Worm (Caenorhabditis elegans) whole organism, L2 larva: ENCODE data around the gene C56G2.9.
A peak's percentile ranks its signal among the peaks of the same experiment; 100 is the strongest.

Experiments
- C34F6.9 ChIP-seq: fragments of 150-350 bp; optimal IDR thresholded peaks from 2 replicates; lab custom pipeline; 2014; ENCODE audit warnings: missing biosample characterization, missing genetic modification characterization
- F13H6.1 ChIP-seq: sonication (generic microtip); optimal IDR thresholded peaks from 2 replicates; lab custom pipeline; 2016; ENCODE audit warnings: missing genetic modification characterization, missing compliant biosample characterization
- R02D3.7 ChIP-seq: fragments of 150-350 bp; optimal IDR thresholded peaks from 2 replicates; lab custom pipeline; 2014; ENCODE audit warnings: missing biosample characterization, missing genetic modification characterization
- Y55F3AM.14 ChIP-seq: fragments of 200-800 bp; sonication (Bioruptor generic); optimal IDR thresholded peaks from 2 replicates; lab custom pipeline; 2018; ENCODE audit warnings: mild to moderate bottlenecking, missing genetic modification characterization, missing compliant biosample characterization
- ZK546.5 ChIP-seq: sonication (generic microtip); optimal IDR thresholded peaks from 2 replicates; lab custom pipeline; 2017; ENCODE audit warnings: missing biosample characterization, missing genetic modification characterization
- alr-1 ChIP-seq: fragments of 150-350 bp; optimal IDR thresholded peaks from 2 replicates; lab custom pipeline; 2014; ENCODE audit warnings: missing biosample characterization, missing genetic modification characterization
- aly-2 ChIP-seq: fragments of 150-350 bp; optimal IDR thresholded peaks from 2 replicates; lab custom pipeline; 2014; ENCODE audit warnings: missing biosample characterization, missing genetic modification characterization
- ama-1 ChIP-seq: fragments of 150-350 bp; optimal IDR thresholded peaks from 2 replicates; lab custom pipeline; 2018; ENCODE audit warnings: inconsistent platforms
- blmp-1 ChIP-seq: sonication (generic microtip); optimal IDR thresholded peaks from 2 replicates; lab custom pipeline; 2017; ENCODE audit warnings: missing genetic modification characterization, mild to moderate bottlenecking, missing compliant biosample characterization, antibody characterized with exemption, moderate library complexity; ENCODE audit not compliant: insufficient read depth
- ceh-16 ChIP-seq: fragments of 150-350 bp; optimal IDR thresholded peaks from 2 replicates; lab custom pipeline; 2014; ENCODE audit warnings: missing biosample characterization, missing genetic modification characterization
- crh-2 ChIP-seq: sonication (generic microtip); optimal IDR thresholded peaks from 2 replicates; lab custom pipeline; 2017; ENCODE audit warnings: missing biosample characterization, missing genetic modification characterization
- egl-27 ChIP-seq: sonication (generic microtip); optimal IDR thresholded peaks from 3 replicates; lab custom pipeline; 2017; ENCODE audit warnings: missing biosample characterization, missing genetic modification reagents, missing genetic modification characterization
- elt-1 ChIP-seq: fragments of 150-350 bp; optimal IDR thresholded peaks from 2 replicates; lab custom pipeline; 2014; ENCODE audit warnings: missing biosample characterization, missing genetic modification characterization
- elt-3 ChIP-seq: sonication (generic microtip); optimal IDR thresholded peaks from 2 replicates; lab custom pipeline; 2017; ENCODE audit warnings: missing biosample characterization, missing genetic modification characterization
- fos-1 ChIP-seq: fragments of 150-350 bp; optimal IDR thresholded peaks from 2 replicates; lab custom pipeline; 2014; ENCODE audit warnings: missing biosample characterization, missing genetic modification characterization
- gmeb-1 ChIP-seq: fragments of 150-350 bp; optimal IDR thresholded peaks from 2 replicates; lab custom pipeline; 2014; ENCODE audit warnings: missing biosample characterization, missing genetic modification characterization
- lin-11 ChIP-seq: fragments of 150-350 bp; sonication (generic microtip); optimal IDR thresholded peaks from 2 replicates; lab custom pipeline; 2014; ENCODE audit warnings: missing biosample characterization, missing genetic modification characterization, inconsistent platforms, mixed read lengths
- lin-13 ChIP-seq: fragments of 150-350 bp; optimal IDR thresholded peaks from 2 replicates; lab custom pipeline; 2014; ENCODE audit warnings: missing biosample characterization, missing genetic modification reagents, missing genetic modification characterization
- lin-39 ChIP-seq: fragments of 150-350 bp; optimal IDR thresholded peaks from 2 replicates; lab custom pipeline; 2014; ENCODE audit warnings: missing biosample characterization, missing genetic modification reagents, missing genetic modification characterization
- lsy-2 ChIP-seq, 2 experiments: fragments of 150-350 bp in 1 of 2; sonication (generic microtip) in 1 of 2; optimal IDR thresholded peaks; 2 replicates each; lab custom pipeline; 2014 to 2017; ENCODE audit warnings: missing biosample characterization in 2 of 2, missing genetic modification characterization in 2 of 2
- mab-5 ChIP-seq: fragments of 150-350 bp; optimal IDR thresholded peaks from 2 replicates; lab custom pipeline; 2014; ENCODE audit warnings: missing biosample characterization, missing genetic modification characterization
- mbf-1 ChIP-seq: sonication (generic microtip); optimal IDR thresholded peaks from 2 replicates; lab custom pipeline; 2017; ENCODE audit warnings: missing biosample characterization, missing genetic modification characterization
- nhr-10 ChIP-seq: sonication (generic microtip); optimal IDR thresholded peaks from 2 replicates; lab custom pipeline; 2017; ENCODE audit warnings: missing biosample characterization, missing genetic modification characterization
- nhr-11 ChIP-seq: fragments of 150-350 bp; optimal IDR thresholded peaks from 2 replicates; lab custom pipeline; 2014; ENCODE audit warnings: missing biosample characterization, missing genetic modification characterization
- nhr-12 ChIP-seq: fragments of 150-350 bp; optimal IDR thresholded peaks from 2 replicates; lab custom pipeline; 2014; ENCODE audit warnings: missing biosample characterization, missing genetic modification characterization
- nhr-129 ChIP-seq: fragments of 150-350 bp; optimal IDR thresholded peaks from 2 replicates; lab custom pipeline; 2014; ENCODE audit warnings: missing biosample characterization, missing genetic modification characterization
- nhr-21 ChIP-seq: fragments of 150-350 bp; optimal IDR thresholded peaks from 2 replicates; lab custom pipeline; 2014; ENCODE audit warnings: missing biosample characterization, missing genetic modification characterization
- nhr-23 ChIP-seq: fragments of 150-350 bp; optimal IDR thresholded peaks from 2 replicates; lab custom pipeline; 2014; ENCODE audit warnings: missing biosample characterization, missing genetic modification reagents, missing genetic modification characterization
- nhr-237 ChIP-seq: fragments of 150-350 bp; optimal IDR thresholded peaks from 2 replicates; lab custom pipeline; 2014; ENCODE audit warnings: missing biosample characterization, missing genetic modification characterization
- nhr-25 ChIP-seq: fragments of 150-350 bp; sonication (generic microtip); optimal IDR thresholded peaks from 3 replicates; lab custom pipeline; 2014; ENCODE audit warnings: missing biosample characterization, missing genetic modification characterization
- nhr-6 ChIP-seq: fragments of 150-350 bp; optimal IDR thresholded peaks from 2 replicates; lab custom pipeline; 2014; ENCODE audit warnings: missing biosample characterization, missing genetic modification characterization
- nhr-77 ChIP-seq: fragments of 150-350 bp; optimal IDR thresholded peaks from 2 replicates; lab custom pipeline; 2014; ENCODE audit warnings: missing biosample characterization, missing genetic modification characterization
- peb-1 ChIP-seq: fragments of 150-350 bp; optimal IDR thresholded peaks from 2 replicates; lab custom pipeline; 2014; ENCODE audit warnings: missing biosample characterization, missing genetic modification characterization
- sem-4 ChIP-seq: fragments of 150-350 bp; optimal IDR thresholded peaks from 2 replicates; lab custom pipeline; 2014; ENCODE audit warnings: missing biosample characterization, missing genetic modification reagents, missing genetic modification characterization
- skn-1 ChIP-seq: sonication (generic microtip); optimal IDR thresholded peaks from 2 replicates; lab custom pipeline; 2017; ENCODE audit warnings: missing biosample characterization, missing genetic modification characterization
- sma-3 ChIP-seq: sonication (generic microtip); optimal IDR thresholded peaks from 2 replicates; lab custom pipeline; 2016; ENCODE audit warnings: missing genetic modification reagents, missing genetic modification characterization, missing compliant biosample characterization
- sma-9 ChIP-seq, 2 experiments: fragments of 150-350 bp in 1 of 2; sonication (generic microtip) in 1 of 2; optimal IDR thresholded peaks; 2 replicates each; lab custom pipeline; 2014 to 2016; ENCODE audit warnings: missing genetic modification characterization in 2 of 2, mild to moderate bottlenecking in 1 of 2, missing biosample characterization in 1 of 2, missing compliant biosample characterization in 1 of 2, missing genetic modification reagents in 1 of 2, moderate library complexity in 1 of 2
- snpc-4 ChIP-seq: fragments of 150-350 bp; optimal IDR thresholded peaks from 2 replicates; lab custom pipeline; 2014; ENCODE audit warnings: missing biosample characterization, missing genetic modification characterization
- unc-39 ChIP-seq: fragments of 150-350 bp; optimal IDR thresholded peaks from 2 replicates; lab custom pipeline; 2014; ENCODE audit warnings: missing biosample characterization, missing genetic modification characterization
- unc-55 ChIP-seq: fragments of 150-350 bp; sonication (generic microtip); optimal IDR thresholded peaks from 3 replicates; lab custom pipeline; 2014; ENCODE audit warnings: missing biosample characterization, missing genetic modification reagents, missing genetic modification characterization
- unc-62 ChIP-seq: fragments of 150-350 bp; optimal IDR thresholded peaks from 2 replicates; lab custom pipeline; 2014; ENCODE audit warnings: missing biosample characterization, missing genetic modification reagents, missing genetic modification characterization
- zag-1 ChIP-seq: fragments of 150-350 bp; optimal IDR thresholded peaks from 2 replicates; lab custom pipeline; 2014; ENCODE audit warnings: missing biosample characterization, missing genetic modification characterization
- ztf-1 ChIP-seq: fragments of 200-800 bp; sonication (Bioruptor generic); conservative IDR thresholded peaks from 2 replicates; pipeline ENCODE4 v1.3.6; 2022; ENCODE audit warnings: missing genetic modification characterization, missing compliant biosample characterization
- ztf-11 ChIP-seq: sonication (generic microtip); optimal IDR thresholded peaks from 2 replicates; lab custom pipeline; 2017; ENCODE audit warnings: missing biosample characterization, missing genetic modification characterization
- ztf-4 ChIP-seq: fragments of 150-350 bp; optimal IDR thresholded peaks from 2 replicates; lab custom pipeline; 2014; ENCODE audit warnings: missing biosample characterization, missing genetic modification characterization

C56G2.9 gene

DNA sequence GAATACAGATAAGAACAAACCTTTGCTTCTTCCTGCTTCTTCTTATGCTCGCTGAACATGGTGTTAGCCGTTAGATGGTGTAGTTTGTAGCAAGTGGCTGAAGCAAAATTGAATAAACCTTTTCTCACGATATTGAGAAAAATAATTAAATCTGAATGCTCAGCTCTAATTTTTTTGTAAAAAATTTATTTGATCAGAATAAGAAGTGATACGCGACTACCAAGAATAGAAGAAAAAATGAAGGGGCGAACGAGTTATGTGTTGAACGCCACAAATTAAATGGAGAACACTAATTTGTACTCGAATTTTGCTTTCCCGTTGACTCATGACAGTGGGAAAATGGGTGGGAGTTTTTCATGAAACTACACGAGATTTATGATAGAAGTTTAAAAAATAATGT lies at the start of gene C56G2.9:
Gene C56G2.9, minus strand, starts transcription at position 101 of the 400 bp plus-strand sequence.
- TF ChIP-seq mab-5 (tag; lab: Kevin White, UChicago) = no peak
- TF ChIP-seq ZK546.5 (tag; lab: Kevin White, UChicago) = no peak
- TF ChIP-seq mbf-1 (tag; lab: Kevin White, UChicago) = no peak
- TF ChIP-seq ztf-11 (tag; lab: Kevin White, UChicago) = no peak
- no peak for TF ChIP-seq zag-1 (tag; lab: Kevin White, UChicago)
- no peak for TF ChIP-seq egl-27
- TF ChIP-seq unc-62 (GFP tag; lab: Kevin White, UChicago) = no peak
- TF ChIP-seq nhr-11 = no peak
- TF ChIP-seq lin-13 = no peak
- TF ChIP-seq, all 48 proteins: peak for 0

DNA sequence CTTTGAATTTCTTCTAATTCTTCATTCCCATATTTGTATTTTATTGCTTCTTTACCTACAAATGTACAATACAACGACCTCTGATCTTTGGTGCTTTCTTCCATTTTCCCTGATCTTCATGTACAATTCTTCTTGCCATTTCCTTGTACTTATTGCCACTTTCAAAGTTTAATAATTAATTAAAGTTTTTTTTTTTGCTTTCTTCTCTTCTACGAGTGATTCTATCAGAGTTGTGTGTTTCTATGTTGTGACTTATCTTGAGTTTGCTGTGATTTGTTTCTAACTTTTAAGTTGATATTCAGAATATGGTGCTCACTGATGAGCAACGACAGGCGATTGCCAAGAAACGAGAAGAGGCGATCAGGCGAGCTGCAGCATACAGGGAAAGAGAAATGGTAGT lies 47.5 kb upstream of the C56G2.9 start, which contains the start of gene smrc-1:
Gene smrc-1, plus strand, starts transcription at position 301 of the 400 bp plus-strand sequence.
- TF ChIP-seq unc-55 (GFP tag; lab: Kevin White, UChicago) (no peak), sma-9 (GFP tag; optimal IDR thresholded peaks at IDR 0.05; lab: Kevin White, UChicago) (no peak), sma-9 (tag; optimal IDR thresholded peaks at IDR 0.05; lab: Kevin White, UChicago) (no peak)

DNA sequence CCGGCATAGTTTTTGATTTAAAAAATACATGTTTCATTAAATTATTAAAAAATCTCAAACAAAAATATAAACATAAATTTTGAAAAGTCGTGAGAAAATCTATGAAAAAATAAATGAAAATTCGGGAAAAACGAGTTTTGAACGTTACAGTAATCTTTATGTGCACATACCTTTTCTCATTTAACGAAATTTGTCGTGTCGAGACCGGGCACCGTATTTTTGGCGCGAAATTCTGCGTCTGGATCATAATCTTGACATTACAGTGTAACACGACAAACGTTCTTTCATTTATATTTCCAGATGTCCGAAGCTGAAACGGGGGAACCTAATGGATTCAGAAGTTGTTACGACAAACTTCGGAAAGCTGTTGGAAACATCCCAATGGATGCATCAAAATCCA lies 46.4 kb upstream of the C56G2.9 start, which contains the start of gene C16A3.2:
Gene C16A3.2, plus strand, starts transcription at position 301 of the 400 bp plus-strand sequence.
- TF ChIP-seq skn-1 = no peak
- TF ChIP-seq ama-1 = no peak
- TF ChIP-seq ZK546.5 (tag; lab: Kevin White, UChicago) = no peak
- no peak for TF ChIP-seq nhr-77 (tag; lab: Kevin White, UChicago)
- TF ChIP-seq sem-4 (tag; lab: Kevin White, UChicago) = no peak
- no peak for TF ChIP-seq C34F6.9 (tag; lab: Kevin White, UChicago)
- no peak for TF ChIP-seq ztf-4 (tag; lab: Kevin White, UChicago)
- no peak for TF ChIP-seq lin-13
- no peak for TF ChIP-seq nhr-10 (tag; lab: Kevin White, UChicago)

DNA sequence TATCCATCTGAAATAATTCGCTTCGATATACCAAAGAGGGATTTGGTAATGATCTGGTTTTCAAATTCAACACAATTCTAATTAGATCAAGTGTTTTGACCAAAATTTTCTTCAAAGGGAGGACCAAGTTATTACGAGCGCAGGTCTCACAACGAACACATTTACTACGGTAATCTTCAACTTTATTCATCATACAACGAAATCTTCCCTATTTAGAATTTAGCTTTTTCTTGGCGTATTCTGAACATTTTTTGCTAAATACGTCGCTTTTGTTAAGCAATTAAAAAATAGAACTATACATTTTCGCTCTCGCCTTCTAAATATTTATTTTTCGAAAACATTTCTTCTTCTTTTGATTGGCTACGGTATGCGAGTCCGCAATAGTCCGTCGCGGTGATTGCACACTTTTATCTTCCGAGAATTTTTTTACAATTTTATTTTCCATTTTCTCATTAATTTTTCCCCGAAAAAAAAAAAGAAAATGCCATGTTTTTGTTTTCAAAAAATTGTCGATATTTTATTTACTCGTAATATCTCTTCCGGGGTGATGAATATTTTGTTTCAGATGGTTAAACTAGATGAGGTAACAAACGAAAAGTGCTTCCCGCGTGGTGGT lies 40.0 kb upstream of the C56G2.9 start, which contains the start of gene let-716:
Gene let-716, plus strand, starts transcription at position 566 of the 616 bp plus-strand sequence.
- TF ChIP-seq lin-39 (tag; lab: Kevin White, UChicago) = no peak
- no peak for TF ChIP-seq ceh-16 (tag; lab: Kevin White, UChicago)
- no peak for TF ChIP-seq snpc-4 (tag; lab: Kevin White, UChicago)
- TF ChIP-seq alr-1 (tag; lab: Kevin White, UChicago) = no peak
- TF ChIP-seq nhr-23 (tag; lab: Kevin White, UChicago) = no peak
- TF ChIP-seq elt-1 (tag; lab: Kevin White, UChicago) = no peak
- no peak for TF ChIP-seq F13H6.1
- peak; percentile 6 for TF ChIP-seq fos-1 (tag; lab: Kevin White, UChicago)
- peak; percentile 21 for TF ChIP-seq nhr-21 (tag; lab: Kevin White, UChicago)
- no peak for TF ChIP-seq gmeb-1 (tag; lab: Kevin White, UChicago)
- no peak for TF ChIP-seq ZK546.5 (tag; lab: Kevin White, UChicago)
- peak; percentile 5 for TF ChIP-seq crh-2 (tag; lab: Kevin White, UChicago)
- no peak for TF ChIP-seq mbf-1 (tag; lab: Kevin White, UChicago)
- no peak for TF ChIP-seq unc-62 (GFP tag; lab: Kevin White, UChicago)
- TF ChIP-seq lin-13 = no peak
- TF ChIP-seq blmp-1 = no peak
- no peak for TF ChIP-seq lin-11 (tag; lab: Kevin White, UChicago)
- no peak for TF ChIP-seq elt-3 (tag; lab: Kevin White, UChicago)
- no peak for TF ChIP-seq aly-2
- TF ChIP-seq ztf-11 (tag; lab: Kevin White, UChicago) = no peak
- TF ChIP-seq nhr-10 (tag; lab: Kevin White, UChicago) = no peak
- no peak for TF ChIP-seq ztf-4 (tag; lab: Kevin White, UChicago)
- no peak for TF ChIP-seq nhr-77 (tag; lab: Kevin White, UChicago)
- TF ChIP-seq nhr-237 (tag; lab: Kevin White, UChicago) = no peak
- TF ChIP-seq nhr-129 (tag; lab: Kevin White, UChicago) = no peak
- peak; percentile 51 for TF ChIP-seq unc-55 (GFP tag; lab: Kevin White, UChicago)
- no peak for TF ChIP-seq C34F6.9 (tag; lab: Kevin White, UChicago)
- no peak for TF ChIP-seq nhr-25 (tag; lab: Kevin White, UChicago)
- TF ChIP-seq nhr-6 (tag; lab: Kevin White, UChicago) = no peak
- TF ChIP-seq lsy-2 (tag; optimal IDR thresholded peaks at IDR 0.05; lab: Kevin White, UChicago) = peak; percentile 85 to 97
- TF ChIP-seq sma-3 (GFP tag; lab: Kevin White, UChicago) = no peak
- no peak for TF ChIP-seq nhr-11
- TF ChIP-seq nhr-12 (tag; lab: Kevin White, UChicago) = no peak
- no peak for TF ChIP-seq R02D3.7 (tag; lab: Kevin White, UChicago)
- no peak for TF ChIP-seq peb-1 (tag; lab: Kevin White, UChicago)
- no peak for TF ChIP-seq mab-5 (tag; lab: Kevin White, UChicago)
- no peak for TF ChIP-seq unc-39
- no peak for TF ChIP-seq ztf-1 (GFP tag; lab: Robert Waterston, UW)
- no peak for TF ChIP-seq Y55F3AM.14 (GFP tag; lab: Kevin White, UChicago)
- TF ChIP-seq, all 48 proteins: peak for 5
